Worm (Caenorhabditis elegans) whole organism, dauer: ENCODE results near the gene H42K12.3.

Experiments
- unc-62 ChIP-seq: sonication (generic microtip); optimal IDR thresholded peaks from 2 replicates; lab custom pipeline; 2017; ENCODE audit warnings: missing biosample characterization, missing genetic modification reagents, missing genetic modification characterization

H42K12.3 gene

ce11 chrX:1311084-1311483 is at the start of gene H42K12.3:
Gene H42K12.3 (plus strand): TSS chrX:1311391.
- TF ChIP-seq unc-62 (GFP tag; lab: Kevin White, UChicago): no peak

- no peak for TF ChIP-seq unc-62 (GFP tag; lab: Kevin White, UChicago)
Measured at ce11 chrX:1265336-1265735, 45.9 kb upstream of the H42K12.3 start.

ce11 chrX:1270598-1270997 is 40.6 kb upstream of the H42K12.3 start, which contains the start of gene C25G6.1:
Gene C25G6.1 (plus strand): TSS chrX:1270898.
- TF ChIP-seq unc-62 (GFP tag; lab: Kevin White, UChicago): no peak

- TF ChIP-seq unc-62 (GFP tag; lab: Kevin White, UChicago): no peak
Measured at ce11 chrX:1272539-1272938, 38.7 kb upstream of the H42K12.3 start, which contains the start of gene C52B11.5. Gene C52B11.5 (plus strand): TSS chrX:1272788.

ce11 chrX:1292894-1293293 is 18.3 kb upstream of the H42K12.3 start:
- TF ChIP-seq unc-62 (GFP tag; lab: Kevin White, UChicago): no peak

ce11 chrX:1293471-1293870 is 17.7 kb upstream of the H42K12.3 start:
- TF ChIP-seq unc-62 (GFP tag; lab: Kevin White, UChicago): no peak

ce11 chrX:1294607-1295303 is 16.4 kb upstream of the H42K12.3 start, which contains the start of gene dop-4:
Gene dop-4 (plus strand): TSS chrX:1295253.
- TF ChIP-seq unc-62 (GFP tag; lab: Kevin White, UChicago): no peak

ce11 chrX:1295713-1296112 is 15.5 kb upstream of the H42K12.3 start:
- no peak for TF ChIP-seq unc-62 (GFP tag; lab: Kevin White, UChicago)

- TF ChIP-seq unc-62 (GFP tag; lab: Kevin White, UChicago): no peak
Measured at ce11 chrX:1299849-1300248, 11.3 kb upstream of the H42K12.3 start, which contains the start of gene inso-1. Gene inso-1 (plus strand): TSS chrX:1300149.

- no peak for TF ChIP-seq unc-62 (GFP tag; lab: Kevin White, UChicago)
Measured at ce11 chrX:1302267-1302666, 8.9 kb upstream of the H42K12.3 start.

ce11 chrX:1309446-1309845 is 1.7 kb upstream of the H42K12.3 start:
- no peak for TF ChIP-seq unc-62 (GFP tag; lab: Kevin White, UChicago)

- no peak for TF ChIP-seq unc-62 (GFP tag; lab: Kevin White, UChicago)
Measured at ce11 chrX:1311577-1311976, 386 bp downstream of the H42K12.3 start.

ce11 chrX:1319708-1320107 is 8.5 kb downstream of the H42K12.3 start:
- TF ChIP-seq unc-62 (GFP tag; lab: Kevin White, UChicago): no peak

ce11 chrX:1321044-1321443 is 9.9 kb downstream of the H42K12.3 start, which contains the start of gene pdk-1:
Gene pdk-1 (plus strand): TSS chrX:1321344.
- no peak for TF ChIP-seq unc-62 (GFP tag; lab: Kevin White, UChicago)

ce11 chrX:1322997-1323396 is 11.8 kb downstream of the H42K12.3 start:
- no peak for TF ChIP-seq unc-62 (GFP tag; lab: Kevin White, UChicago)

- TF ChIP-seq unc-62 (GFP tag; lab: Kevin White, UChicago): no peak
Measured at ce11 chrX:1327201-1327600, 16.0 kb downstream of the H42K12.3 start.

- no peak for TF ChIP-seq unc-62 (GFP tag; lab: Kevin White, UChicago)
Measured at ce11 chrX:1329847-1330246, 18.7 kb downstream of the H42K12.3 start, which contains the start of gene F21E9.2. Gene F21E9.2 (minus strand): TSS chrX:1329947.
